Fruit fly (Drosophila melanogaster): ENCODE results near the gene CG14995.

Gene CG14995

dm6 chr3L:4061921-4062474 lies 41.1 kb downstream of the CG14995 start, which contains the start of gene dib:
dib (plus strand) TSS chr3L:4062292.
- TF ChIP-seq Blimp-1 (GFP tag; optimal IDR thresholded peaks at IDR 0.05) (no peak), CG1621 (tag; optimal IDR thresholded peaks at IDR 0.05) (no peak), CG9139 (GFP tag; optimal IDR thresholded peaks at IDR 0.05) (no peak), CG7368 (GFP tag; optimal IDR thresholded peaks at IDR 0.05) (no peak), dac (GFP tag; optimal IDR thresholded peaks at IDR 0.05) (no peak), CG11294 (GFP tag; IDR thresholded peaks at IDR 0.05) (no peak), CG3919 (GFP tag; optimal IDR thresholded peaks at IDR 0.05) (no peak), fd59A (GFP tag; optimal IDR thresholded peaks at IDR 0.05) (no peak), pdm3 (GFP tag; optimal IDR thresholded peaks at IDR 0.05) (no peak)

dm6 chr3L:4059293-4059820 lies 43.7 kb downstream of the CG14995 start, which contains the start of gene Ugt305A1:
Ugt305A1 (plus strand) TSS chr3L:4059770.
- TF ChIP-seq svp (GFP tag): peak; percentile 14
- TF ChIP-seq spab (GFP tag; optimal IDR thresholded peaks at IDR 0.05): no peak
- peak; percentile 13 for TF ChIP-seq Hr4 (GFP tag; optimal IDR thresholded peaks at IDR 0.05)
- peak; percentile 17 for TF ChIP-seq achi (GFP tag; optimal IDR thresholded peaks at IDR 0.05)
- TF ChIP-seq CG32006 (GFP tag; optimal IDR thresholded peaks at IDR 0.05): no peak
- no peak for TF ChIP-seq Ets96B (tag; optimal IDR thresholded peaks at IDR 0.05)
- TF ChIP-seq CG9139 (GFP tag; optimal IDR thresholded peaks at IDR 0.05): no peak
- TF ChIP-seq CG15336 (GFP tag; IDR thresholded peaks at IDR 0.05): peak; percentile 38; the same call in 1 of the 2 replicates
- peak; percentile 29; the same call in 1 of the 3 replicates for TF ChIP-seq CG8119 (GFP tag; IDR thresholded peaks at IDR 0.05)
- TF ChIP-seq net (GFP tag; optimal IDR thresholded peaks at IDR 0.05): no peak
- TF ChIP-seq CG6163 (GFP tag; IDR thresholded peaks at IDR 0.05): no peak
- TF ChIP-seq CG3919 (GFP tag; optimal IDR thresholded peaks at IDR 0.05): no peak
- TF ChIP-seq Gug (GFP tag; IDR thresholded peaks at IDR 0.05): no peak
- TF ChIP-seq Eip78C (GFP tag): no peak

- TF ChIP-seq eg (GFP tag; IDR thresholded peaks at IDR 0.05): peak; percentile 40; the same call in 1 of the 3 replicates
- TF ChIP-seq Eip78C (GFP tag): peak; percentile 72
- TF ChIP-seq CG32006 (GFP tag; optimal IDR thresholded peaks at IDR 0.05): peak; percentile 47
- no peak for TF ChIP-seq net (GFP tag; optimal IDR thresholded peaks at IDR 0.05)
- TF ChIP-seq pdm3 (GFP tag; optimal IDR thresholded peaks at IDR 0.05): no peak
- TF ChIP-seq CG6276 (GFP tag; optimal IDR thresholded peaks at IDR 0.05): no peak
- TF ChIP-seq CG11762 (GFP tag; optimal IDR thresholded peaks at IDR 0.05; ENCODE audit: insufficient read depth): no peak
- no peak for TF ChIP-seq Ets96B (tag; optimal IDR thresholded peaks at IDR 0.05)
- no peak for TF ChIP-seq esn (GFP tag; optimal IDR thresholded peaks at IDR 0.05)
- no peak for TF ChIP-seq Met (GFP tag; optimal IDR thresholded peaks at IDR 0.05)
- TF ChIP-seq CG15336 (GFP tag; IDR thresholded peaks at IDR 0.05): peak; percentile 46
- peak; percentile 41; the same call in 1 of the 3 replicates for TF ChIP-seq CG6163 (GFP tag; IDR thresholded peaks at IDR 0.05)
- TF ChIP-seq Hr38 (GFP tag; optimal IDR thresholded peaks at IDR 0.05): no peak
- TF ChIP-seq CG7368 (GFP tag; optimal IDR thresholded peaks at IDR 0.05): no peak
- peak; percentile 34; the same call in 2 of the 3 replicates for TF ChIP-seq CG8119 (GFP tag; IDR thresholded peaks at IDR 0.05)
- no peak for TF ChIP-seq acj6 (GFP tag; optimal IDR thresholded peaks at IDR 0.05)
- TF ChIP-seq Sox102F (GFP tag; optimal IDR thresholded peaks at IDR 0.05): no peak
- peak; percentile 6 for TF ChIP-seq svp (GFP tag)
- peak; percentile 63 for TF ChIP-seq Hr4 (GFP tag; optimal IDR thresholded peaks at IDR 0.05)
- TF ChIP-seq spab (GFP tag; optimal IDR thresholded peaks at IDR 0.05): no peak
- no peak for TF ChIP-seq fkh (GFP tag; optimal IDR thresholded peaks at IDR 0.05)
- no peak for TF ChIP-seq CG3919 (GFP tag; optimal IDR thresholded peaks at IDR 0.05)
- TF ChIP-seq fd85E (GFP tag; optimal IDR thresholded peaks at IDR 0.05): no peak
- TF ChIP-seq dac (GFP tag; optimal IDR thresholded peaks at IDR 0.05): no peak
Measured at dm6 chr3L:4056812-4057211, 46.2 kb downstream of the CG14995 start.

dm6 chr3L:4055438-4055962 lies 47.6 kb downstream of the CG14995 start:
- TF ChIP-seq svp (GFP tag) (no peak), Blimp-1 (GFP tag; optimal IDR thresholded peaks at IDR 0.05) (peak; percentile 91), Ets96B (tag; optimal IDR thresholded peaks at IDR 0.05) (no peak), CG8119 (GFP tag; IDR thresholded peaks at IDR 0.05) (0 out of 3 replicates have a peak, but pooled peaks have one; percentile 35), CG6854 (GFP tag; optimal IDR thresholded peaks at IDR 0.05) (peak; percentile 64), dsx (GFP tag; optimal IDR thresholded peaks at IDR 0.05; ENCODE audit: poor library complexity, severe bottlenecking) (peak; percentile 77), vri (GFP tag; optimal IDR thresholded peaks at IDR 0.05) (peak; percentile 4)
